Fruit fly (Drosophila melanogaster): Measurements from ENCODE around the gene CG7208.

DNA sequence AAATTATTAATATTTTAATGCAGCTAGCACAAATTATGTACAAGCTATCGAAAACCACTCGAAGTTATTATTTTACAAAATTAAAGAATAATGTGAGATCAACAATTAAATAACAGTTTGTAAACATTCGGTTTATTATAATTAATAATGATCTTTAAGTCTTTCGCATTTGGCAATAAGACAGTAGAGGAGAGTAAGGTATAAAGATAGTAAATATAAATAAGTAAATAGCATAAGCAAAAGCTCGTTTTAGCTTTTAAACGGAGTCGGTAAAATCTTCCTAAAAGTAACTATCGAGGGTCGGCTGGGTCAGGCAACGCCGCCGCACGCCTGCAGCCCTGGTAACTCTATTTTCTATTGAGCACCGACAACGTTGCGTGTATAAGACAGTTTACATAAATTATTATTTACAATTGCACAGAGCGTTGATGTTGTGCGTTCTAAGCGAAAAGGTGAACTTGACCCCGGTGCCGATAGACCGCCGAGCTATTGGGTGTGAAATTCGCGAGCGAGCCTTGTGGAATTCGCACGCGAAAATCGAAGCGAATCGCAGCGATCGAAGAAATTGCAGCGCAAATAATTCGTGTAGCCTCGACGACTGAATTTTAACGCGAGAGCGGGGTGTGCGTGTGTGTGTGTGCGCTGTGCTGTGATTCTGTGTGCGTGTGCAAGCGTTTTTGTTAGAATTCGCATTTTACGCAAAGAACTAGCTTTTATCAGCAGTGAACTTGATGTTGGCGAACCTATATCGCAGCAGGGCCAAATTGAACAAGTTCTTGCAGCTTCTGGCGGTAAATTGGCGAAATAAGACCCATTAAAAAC lies 17.9 kb downstream of the CG7208 start, which contains the start of gene wrd:
- no peak for TF ChIP-seq insv (optimal IDR thresholded peaks at IDR 0.05)
- no peak for TF ChIP-seq ttk (optimal IDR thresholded peaks at IDR 0.05)
- no peak for TF ChIP-seq Myc (optimal IDR thresholded peaks at IDR 0.05)
- no peak for TF ChIP-seq psq (optimal IDR thresholded peaks at IDR 0.05)
